Worm (Caenorhabditis elegans): ENCODE measurements around the gene clc-21.

DNA sequence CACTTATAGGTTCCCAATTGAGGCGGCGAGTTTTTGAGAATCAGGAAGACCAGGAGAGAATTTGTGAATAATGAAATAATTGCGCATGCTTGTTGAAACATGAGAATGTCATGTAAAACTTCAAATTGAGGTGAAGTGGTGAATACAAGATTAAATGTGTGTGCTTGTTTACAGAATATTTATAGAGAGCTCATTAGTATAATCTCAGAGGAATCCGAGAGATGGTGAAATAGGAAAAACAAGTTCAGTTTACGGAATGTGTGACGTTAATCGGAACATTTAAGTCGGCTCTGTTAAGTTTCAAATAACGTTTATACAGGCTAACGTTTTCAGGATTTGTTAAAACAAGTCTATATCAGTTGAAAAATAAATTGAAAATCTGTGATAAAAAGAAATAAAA, 41.1 kb downstream of the clc-21 start, which contains the start of gene str-200:
- TF ChIP-seq ham-2 (GFP tag; optimal IDR thresholded peaks at IDR 0.05) = no peak
- no peak for TF ChIP-seq sem-2 (GFP tag; optimal IDR thresholded peaks at IDR 0.05)
- no peak for TF ChIP-seq nhr-237 (tag; optimal IDR thresholded peaks at IDR 0.05)
- TF ChIP-seq lsy-2 (tag; optimal IDR thresholded peaks at IDR 0.05) = no peak
- TF ChIP-seq ztf-11 (tag; optimal IDR thresholded peaks at IDR 0.05) = no peak
- TF ChIP-seq snpc-4 (tag; optimal IDR thresholded peaks at IDR 0.05) = no peak
- no peak for TF ChIP-seq nhr-28 (tag; optimal IDR thresholded peaks at IDR 0.05)
- no peak for TF ChIP-seq ces-1 (GFP tag; optimal IDR thresholded peaks at IDR 0.05)
- no peak for TF ChIP-seq drap-1 (GFP tag; optimal IDR thresholded peaks at IDR 0.05)
- TF ChIP-seq nhr-2 (tag; optimal IDR thresholded peaks at IDR 0.05) = no peak
- no peak for TF ChIP-seq mab-5 (tag; optimal IDR thresholded peaks at IDR 0.05)
- TF ChIP-seq ceh-83 (GFP tag; optimal IDR thresholded peaks at IDR 0.05) = no peak
- TF ChIP-seq unc-62 (GFP tag; optimal IDR thresholded peaks at IDR 0.05) = no peak
- TF ChIP-seq flh-1 (GFP tag; optimal IDR thresholded peaks at IDR 0.05) = no peak
